Worm (Caenorhabditis elegans): ENCODE measurements around the gene sre-18.

The sre-18 gene

ce11 chrIV:12219309-12219708 is 10.3 kb downstream of the sre-18 start, which contains the start of gene F35G2.5:
TSS of gene F35G2.5 (plus strand) at chrIV:12219609.
- TF ChIP-seq fos-1 (tag; optimal IDR thresholded peaks at IDR 0.05) = no peak
- no peak for TF ChIP-seq ceh-82 (tag; optimal IDR thresholded peaks at IDR 0.05)
- no peak for TF ChIP-seq nhr-28 (tag; optimal IDR thresholded peaks at IDR 0.05)
- no peak for TF ChIP-seq mml-1 (tag; optimal IDR thresholded peaks at IDR 0.05)
- TF ChIP-seq elt-3 (tag; optimal IDR thresholded peaks at IDR 0.05) = no peak
- no peak for TF ChIP-seq ceh-16 (tag; optimal IDR thresholded peaks at IDR 0.05)
- TF ChIP-seq lin-15B (tag; optimal IDR thresholded peaks at IDR 0.05) = no peak
- no peak for TF ChIP-seq ztf-4 (tag; optimal IDR thresholded peaks at IDR 0.05)
- no peak for TF ChIP-seq nhr-76 (tag; optimal IDR thresholded peaks at IDR 0.05)
- TF ChIP-seq eor-1 (tag; optimal IDR thresholded peaks at IDR 0.05) = no peak
- TF ChIP-seq nhr-237 (tag; optimal IDR thresholded peaks at IDR 0.05) = no peak
- TF ChIP-seq unc-39 (tag; optimal IDR thresholded peaks at IDR 0.05) = no peak

DNA sequence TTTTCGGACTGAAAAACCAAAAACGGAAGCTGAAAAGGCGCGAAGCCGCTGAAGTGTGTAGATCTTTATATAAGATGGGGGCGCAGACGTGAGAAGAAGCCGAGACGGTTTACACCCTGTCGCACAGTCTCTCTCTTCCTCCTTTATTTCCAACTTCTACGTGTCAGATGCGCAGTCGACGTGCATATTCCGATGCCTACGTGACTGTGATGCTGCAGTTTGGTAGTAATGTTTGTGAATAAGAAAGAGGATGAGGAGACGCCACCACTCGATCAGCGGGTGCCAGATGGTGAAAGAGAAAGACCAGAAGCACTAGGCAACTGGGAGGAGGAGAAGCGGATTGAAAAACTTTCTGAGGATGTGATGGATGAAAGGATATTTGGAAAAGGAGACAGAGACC is 11.3 kb downstream of the sre-18 start:
- TF ChIP-seq sea-2 (GFP tag; optimal IDR thresholded peaks at IDR 0.05) (no peak), fos-1 (tag; optimal IDR thresholded peaks at IDR 0.05) (no peak)

- TF ChIP-seq elt-1 (tag; optimal IDR thresholded peaks at IDR 0.05) (no peak), nhr-25 (tag; optimal IDR thresholded peaks at IDR 0.05) (peak; percentile 38), nhr-12 (tag; optimal IDR thresholded peaks at IDR 0.05) (no peak), nhr-23 (tag; optimal IDR thresholded peaks at IDR 0.05) (peak; percentile 78), ama-1 (optimal IDR thresholded peaks at IDR 0.05) (peak; percentile 75)
Measured at ce11 chrIV:12217142-12217541, 12.4 kb downstream of the sre-18 start.

ce11 chrIV:12215762-12216295 is 13.8 kb downstream of the sre-18 start, which contains the start of gene phy-2:
TSS of gene phy-2 (minus strand) at chrIV:12215987.
- TF ChIP-seq daf-12 (tag; optimal IDR thresholded peaks at IDR 0.05) = no peak
- TF ChIP-seq lin-39 (tag; optimal IDR thresholded peaks at IDR 0.05) = peak; percentile 15
- peak; percentile 88 for TF ChIP-seq ama-1 (optimal IDR thresholded peaks at IDR 0.05)

DNA sequence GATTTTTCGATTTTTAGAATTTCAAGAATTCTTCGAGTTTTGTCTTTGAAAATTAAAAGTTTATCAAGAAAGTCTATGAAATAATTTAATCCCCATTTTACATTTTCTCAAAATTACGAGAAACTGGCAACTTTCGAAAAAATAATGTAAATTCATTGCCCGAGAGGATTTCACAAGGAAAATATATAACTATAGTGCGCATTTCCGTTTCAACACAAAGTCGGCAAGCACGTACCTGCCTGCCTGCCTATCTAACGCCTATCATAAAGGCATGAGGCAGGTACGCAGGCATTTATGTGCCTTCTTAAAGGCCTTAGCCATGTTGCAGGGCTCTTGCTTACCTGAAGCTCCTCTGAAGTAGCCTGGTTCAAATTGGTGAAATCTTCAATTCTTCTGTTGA is 16.8 kb downstream of the sre-18 start:
- no peak for TF ChIP-seq hmg-11 (tag; optimal IDR thresholded peaks at IDR 0.05)
- TF ChIP-seq eor-1 (tag; optimal IDR thresholded peaks at IDR 0.05) = no peak
- TF ChIP-seq pqm-1 (tag; optimal IDR thresholded peaks at IDR 0.05) = no peak
- TF ChIP-seq aly-2 (tag; optimal IDR thresholded peaks at IDR 0.05) = no peak
- TF ChIP-seq nhr-43 (tag; optimal IDR thresholded peaks at IDR 0.05; ENCODE audit: poor library complexity, severe bottlenecking) = peak; percentile 14
- TF ChIP-seq sea-2 (GFP tag; optimal IDR thresholded peaks at IDR 0.05) = no peak
- TF ChIP-seq nhr-23 (tag; optimal IDR thresholded peaks at IDR 0.05) = no peak
- peak; percentile 63 for TF ChIP-seq ama-1 (optimal IDR thresholded peaks at IDR 0.05)

ce11 chrIV:12211292-12211691 is 18.3 kb downstream of the sre-18 start:
- TF ChIP-seq nfya-1 (tag; optimal IDR thresholded peaks at IDR 0.05; ENCODE audit: insufficient read depth) (no peak), ama-1 (optimal IDR thresholded peaks at IDR 0.05) (peak; percentile 88), elt-3 (tag; optimal IDR thresholded peaks at IDR 0.05) (no peak), nhr-23 (tag; optimal IDR thresholded peaks at IDR 0.05) (no peak), R02D3.7 (tag; optimal IDR thresholded peaks at IDR 0.05) (no peak), ztf-11 (tag; optimal IDR thresholded peaks at IDR 0.05) (no peak), egl-5 (tag; optimal IDR thresholded peaks at IDR 0.05) (no peak)

DNA sequence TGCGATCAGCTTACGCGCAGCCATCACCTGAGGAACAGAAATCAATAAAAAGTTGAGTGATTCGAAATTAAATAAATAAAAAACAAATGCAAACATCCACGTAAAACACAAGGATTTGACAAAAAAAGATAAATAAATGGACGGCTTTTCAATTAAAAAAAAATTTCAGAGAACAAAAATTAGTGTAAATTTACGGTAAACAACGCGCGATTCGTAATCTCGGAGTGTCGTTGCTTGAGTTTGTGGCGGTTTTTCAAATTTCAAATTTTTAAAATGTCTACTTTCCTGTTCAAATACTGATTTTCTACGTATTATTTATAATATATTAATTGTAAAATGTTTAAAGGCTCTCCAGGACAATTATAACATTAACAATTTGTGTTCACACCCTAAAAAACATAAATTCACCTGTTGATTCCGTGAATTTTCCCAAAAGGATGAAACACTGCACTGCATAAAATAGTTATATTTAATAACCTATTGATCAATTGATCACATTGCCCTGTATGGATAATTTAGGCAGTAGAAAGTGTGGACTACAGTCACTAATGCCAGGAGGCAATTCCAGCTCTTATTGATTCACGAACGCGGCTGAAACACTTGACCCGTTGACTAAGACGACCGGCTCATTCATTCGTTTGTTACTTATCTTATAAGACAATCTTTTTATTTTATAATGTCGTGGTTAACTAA is 20.4 kb downstream of the sre-18 start, which contains the start of the genes marb-1 and F35G2.3:
Gene marb-1 (minus strand): TSS at position 27 of the 693 bp plus-strand sequence.
Gene F35G2.3 (plus strand): TSS at position 643 of the 693 bp plus-strand sequence.
- TF ChIP-seq ZK546.5 (tag; optimal IDR thresholded peaks at IDR 0.05) (no peak), nhr-76 (tag; optimal IDR thresholded peaks at IDR 0.05) (no peak), egl-27 (tag; optimal IDR thresholded peaks at IDR 0.05) (no peak), ceh-28 (tag; optimal IDR thresholded peaks at IDR 0.05) (no peak), jun-1 (tag; optimal IDR thresholded peaks at IDR 0.05) (no peak), nhr-23 (tag; optimal IDR thresholded peaks at IDR 0.05) (peak; percentile 68), pqm-1 (tag; optimal IDR thresholded peaks at IDR 0.05) (peak; percentile 8), egl-5 (tag; optimal IDR thresholded peaks at IDR 0.05) (no peak), ceh-82 (tag; optimal IDR thresholded peaks at IDR 0.05) (no peak), nhr-28 (tag; optimal IDR thresholded peaks at IDR 0.05) (no peak), elt-3 (tag; optimal IDR thresholded peaks at IDR 0.05) (no peak), snpc-4 (tag; optimal IDR thresholded peaks at IDR 0.05) (peak; percentile 15), ztf-11 (tag; optimal IDR thresholded peaks at IDR 0.05) (no peak), R02D3.7 (tag; optimal IDR thresholded peaks at IDR 0.05) (peak; percentile 95), nfya-1 (tag; optimal IDR thresholded peaks at IDR 0.05; ENCODE audit: insufficient read depth) (peak; percentile 62), elt-1 (tag; optimal IDR thresholded peaks at IDR 0.05) (no peak), daf-12 (tag; optimal IDR thresholded peaks at IDR 0.05) (no peak), elt-2 (tag; optimal IDR thresholded peaks at IDR 0.05) (no peak), nhr-77 (tag; optimal IDR thresholded peaks at IDR 0.05) (no peak), ama-1 (optimal IDR thresholded peaks at IDR 0.05) (peak; percentile 41), nhr-11 (tag; optimal IDR thresholded peaks at IDR 0.05) (no peak), nhr-25 (tag; optimal IDR thresholded peaks at IDR 0.05) (no peak), zag-1 (tag; optimal IDR thresholded peaks at IDR 0.05) (no peak), lin-15B (tag; optimal IDR thresholded peaks at IDR 0.05) (peak; percentile 80), fos-1 (tag; optimal IDR thresholded peaks at IDR 0.05) (no peak)

Measured in whole organism, L3 larva.